Fruit fly (Drosophila melanogaster) whole organism, embryonic: Measurements from ENCODE around the gene NimC1.

Source experiments
- Atf6 ChIP-seq: fragments of 200-800 bp; sonication (Bioruptor generic); IDR thresholded peaks from 2 replicates; pipeline ENCODE4 v1.3.6; 2022; ENCODE audit warnings: missing biosample characterization, missing genetic modification characterization
- CG11085 ChIP-seq: fragments of 200-800 bp; sonication (Bioruptor generic); IDR thresholded peaks from 2 replicates; pipeline ENCODE4 v1.3.6; 2022; ENCODE audit warnings: missing biosample characterization, missing genetic modification characterization
- CG11696 ChIP-seq: fragments of 200-800 bp; sonication (Bioruptor generic); IDR thresholded peaks from 2 replicates; pipeline ENCODE4 v1.3.6; 2022; ENCODE audit warnings: missing biosample characterization, missing genetic modification characterization
- CG13624 ChIP-seq: fragments of 200-800 bp; sonication (Bioruptor generic); optimal IDR thresholded peaks from 2 replicates; lab custom pipeline; 2016; ENCODE audit warnings: missing biosample characterization, missing genetic modification characterization
- CG15073 ChIP-seq: fragments of 200-800 bp; sonication (Bioruptor generic); optimal IDR thresholded peaks from 2 replicates; lab custom pipeline; 2016; ENCODE audit warnings: missing biosample characterization, missing genetic modification characterization
- CG15269 ChIP-seq: fragments of 200-800 bp; sonication (Bioruptor generic); optimal IDR thresholded peaks from 2 replicates; lab custom pipeline; 2018; ENCODE audit warnings: missing biosample characterization, mild to moderate bottlenecking, missing genetic modification characterization, moderate library complexity
- CG16863 ChIP-seq: fragments of 200-800 bp; sonication (Bioruptor generic); optimal IDR thresholded peaks from 3 replicates; lab custom pipeline; 2016; ENCODE audit warnings: missing biosample characterization, missing genetic modification characterization
- CG17568 ChIP-seq: fragments of 200-800 bp; sonication (Bioruptor generic); optimal IDR thresholded peaks from 2 replicates; lab custom pipeline; 2018; ENCODE audit warnings: missing biosample characterization, mild to moderate bottlenecking, missing genetic modification characterization, moderate library complexity
- CG3726 ChIP-seq: fragments of 200-800 bp; sonication (Bioruptor generic); IDR thresholded peaks from 3 replicates; pipeline ENCODE4, ENCODE4 v1.3.6; 2022; ENCODE audit warnings: missing biosample characterization, missing genetic modification characterization
- CG3847 ChIP-seq: fragments of 200-800 bp; sonication (Bioruptor generic); IDR thresholded peaks from 2 replicates; pipeline ENCODE4 v1.3.6; 2022; ENCODE audit warnings: missing biosample characterization, missing genetic modification characterization
- CG42726 ChIP-seq: fragments of 200-800 bp; sonication (Bioruptor generic); IDR thresholded peaks from 2 replicates; pipeline ENCODE4 v1.3.6; 2022; ENCODE audit warnings: missing biosample characterization, missing genetic modification characterization; ENCODE audit not compliant: partially characterized antibody
- CG4282 ChIP-seq: fragments of 200-800 bp; sonication (Bioruptor generic); optimal IDR thresholded peaks from 2 replicates; lab custom pipeline; 2016; ENCODE audit warnings: missing biosample characterization, missing genetic modification characterization
- CG4820 ChIP-seq: fragments of 200-800 bp; sonication (Bioruptor generic); optimal IDR thresholded peaks from 3 replicates; lab custom pipeline; 2016; ENCODE audit warnings: missing biosample characterization, missing genetic modification characterization
- CG7556 ChIP-seq: fragments of 200-800 bp; sonication (Bioruptor generic); optimal IDR thresholded peaks from 2 replicates; lab custom pipeline; 2017; ENCODE audit warnings: missing biosample characterization, mild to moderate bottlenecking, missing genetic modification characterization
- CG9437 ChIP-seq: fragments of 200-800 bp; sonication (Bioruptor generic); optimal IDR thresholded peaks from 2 replicates; lab custom pipeline; 2018; ENCODE audit warnings: missing biosample characterization, mild to moderate bottlenecking, missing genetic modification characterization
- Camta ChIP-seq: fragments of 200-800 bp; sonication (Bioruptor generic); optimal IDR thresholded peaks from 2 replicates; lab custom pipeline; 2016; ENCODE audit warnings: missing biosample characterization, missing genetic modification characterization
- Dip2 ChIP-seq: fragments of 200-800 bp; sonication (Bioruptor generic); IDR thresholded peaks from 2 replicates; pipeline ENCODE4 v1.3.6; 2022; ENCODE audit warnings: missing biosample characterization, missing genetic modification characterization
- Dip3 ChIP-seq: fragments of 200-800 bp; sonication (Bioruptor generic); optimal IDR thresholded peaks from 3 replicates; lab custom pipeline; 2016; ENCODE audit warnings: missing biosample characterization, missing genetic modification characterization
- Elba2 ChIP-seq: fragments of 200-800 bp; sonication (Bioruptor generic); optimal IDR thresholded peaks from 3 replicates; lab custom pipeline; 2016; ENCODE audit warnings: missing biosample characterization, missing genetic modification characterization
- H15 ChIP-seq: fragments of 200-800 bp; sonication (Bioruptor generic); IDR thresholded peaks from 3 replicates; pipeline ENCODE4 v1.3.6; 2022; ENCODE audit warnings: missing biosample characterization, missing genetic modification characterization
- H2.0 ChIP-seq: fragments of 200-800 bp; sonication (Bioruptor generic); IDR thresholded peaks from 2 replicates; pipeline ENCODE4 v1.3.6; 2022; ENCODE audit warnings: missing biosample characterization, missing genetic modification characterization
- Kr ChIP-seq: fragments of 200-800 bp; sonication (Bioruptor generic); optimal IDR thresholded peaks from 2 replicates; lab custom pipeline; 2017; ENCODE audit warnings: missing biosample characterization, mild to moderate bottlenecking, missing genetic modification characterization
- MTF-1 ChIP-seq: fragments of 200-800 bp; sonication (Bioruptor generic); optimal IDR thresholded peaks from 2 replicates; lab custom pipeline; 2018; ENCODE audit warnings: missing biosample characterization, mild to moderate bottlenecking, missing genetic modification characterization, borderline replicate concordance
- Mes4 ChIP-seq: fragments of 200-800 bp; sonication (Bioruptor generic); optimal IDR thresholded peaks from 2 replicates; lab custom pipeline; 2016; ENCODE audit warnings: missing biosample characterization, missing genetic modification characterization
- PHDP ChIP-seq: fragments of 200-800 bp; sonication (Bioruptor generic); optimal IDR thresholded peaks from 3 replicates; lab custom pipeline; 2018; ENCODE audit warnings: missing biosample characterization, mild to moderate bottlenecking, missing genetic modification characterization, moderate library complexity
- TFAM ChIP-seq: fragments of 200-800 bp; sonication (Bioruptor generic); optimal IDR thresholded peaks from 2 replicates; lab custom pipeline; 2017; ENCODE audit warnings: missing biosample characterization, missing genetic modification characterization, inconsistent platforms
- Xbp1 ChIP-seq: fragments of 200-800 bp; sonication (Bioruptor generic); optimal IDR thresholded peaks from 3 replicates; lab custom pipeline; 2016; ENCODE audit warnings: missing biosample characterization, mild to moderate bottlenecking, missing genetic modification characterization
- Xrp1 ChIP-seq: fragments of 200-800 bp; sonication (Bioruptor generic); IDR thresholded peaks from 2 replicates; pipeline ENCODE4 v1.3.6; 2022; ENCODE audit warnings: missing biosample characterization, missing genetic modification characterization
- ash1 ChIP-seq: fragments of 200-800 bp; sonication (Bioruptor generic); optimal IDR thresholded peaks from 2 replicates; lab custom pipeline; 2018; ENCODE audit warnings: missing biosample characterization, mild to moderate bottlenecking, missing genetic modification characterization
- az2 ChIP-seq: fragments of 200-800 bp; sonication (Bioruptor generic); optimal IDR thresholded peaks from 3 replicates; lab custom pipeline; 2016; ENCODE audit warnings: missing biosample characterization, missing genetic modification characterization
- bowl ChIP-seq: fragments of 200-800 bp; sonication (Bioruptor generic); IDR thresholded peaks from 2 replicates; pipeline ENCODE4 v1.3.6; 2022; ENCODE audit warnings: missing biosample characterization, missing genetic modification characterization
- cato ChIP-seq: fragments of 200-800 bp; sonication (Bioruptor generic); optimal IDR thresholded peaks from 2 replicates; lab custom pipeline; 2016; ENCODE audit warnings: missing biosample characterization, missing genetic modification characterization, borderline replicate concordance
- chn ChIP-seq: fragments of 200-800 bp; sonication (Bioruptor generic); optimal IDR thresholded peaks from 2 replicates; lab custom pipeline; 2016; ENCODE audit warnings: missing biosample characterization, missing genetic modification characterization
- da ChIP-seq: fragments of 200-800 bp; sonication (Bioruptor generic); optimal IDR thresholded peaks from 2 replicates; lab custom pipeline; 2016; ENCODE audit warnings: missing biosample characterization, missing genetic modification characterization
- disco-r ChIP-seq: fragments of 200-800 bp; sonication (Bioruptor generic); optimal IDR thresholded peaks from 2 replicates; lab custom pipeline; 2016; ENCODE audit warnings: missing biosample characterization, missing genetic modification characterization
- gsb ChIP-seq: fragments of 200-800 bp; sonication (Bioruptor generic); IDR thresholded peaks from 2 replicates; pipeline ENCODE4 v1.3.6; 2022; ENCODE audit warnings: missing biosample characterization, missing genetic modification characterization
- ken ChIP-seq: fragments of 200-800 bp; sonication (Bioruptor generic); IDR thresholded peaks from 3 replicates; pipeline ENCODE4 v1.3.6; 2022; ENCODE audit warnings: missing biosample characterization, missing genetic modification characterization
- kni ChIP-seq: fragments of 200-800 bp; sonication (Bioruptor generic); optimal IDR thresholded peaks from 3 replicates; lab custom pipeline; 2017; ENCODE audit warnings: mild to moderate bottlenecking, missing biosample characterization, missing genetic modification reagents, missing genetic modification characterization
- oc ChIP-seq: fragments of 200-800 bp; sonication (Bioruptor generic); optimal IDR thresholded peaks from 2 replicates; lab custom pipeline; 2018; ENCODE audit warnings: missing biosample characterization, mild to moderate bottlenecking, missing genetic modification characterization, moderate library complexity
- org-1 ChIP-seq: fragments of 200-800 bp; sonication (Bioruptor generic); optimal IDR thresholded peaks from 2 replicates; lab custom pipeline; 2017; ENCODE audit warnings: missing biosample characterization, missing genetic modification characterization
- pita ChIP-seq: fragments of 200-800 bp; sonication (Bioruptor generic); optimal IDR thresholded peaks from 2 replicates; lab custom pipeline; 2017; ENCODE audit warnings: missing biosample characterization, mild to moderate bottlenecking, missing genetic modification characterization
- pum ChIP-seq: fragments of 200-800 bp; sonication (Bioruptor generic); optimal IDR thresholded peaks from 2 replicates; lab custom pipeline; 2016; ENCODE audit warnings: missing biosample characterization, missing genetic modification characterization
- sens-2 ChIP-seq: fragments of 200-800 bp; sonication (Bioruptor generic); IDR thresholded peaks from 2 replicates; pipeline ENCODE4 v1.3.6; 2022; ENCODE audit warnings: missing biosample characterization, missing genetic modification characterization
- seq ChIP-seq: fragments of 200-800 bp; sonication (Bioruptor generic); IDR thresholded peaks from 2 replicates; pipeline ENCODE4 v1.3.6; 2022; ENCODE audit warnings: missing biosample characterization, missing genetic modification characterization
- shn ChIP-seq: fragments of 200-800 bp; sonication (Bioruptor generic); optimal IDR thresholded peaks from 3 replicates; lab custom pipeline; 2016; ENCODE audit warnings: missing biosample characterization, missing genetic modification characterization
- so ChIP-seq: fragments of 200-800 bp; sonication (Bioruptor generic); IDR thresholded peaks from 3 replicates; pipeline ENCODE4 v1.3.6; 2022; ENCODE audit warnings: missing biosample characterization, missing genetic modification characterization
- unpg ChIP-seq: fragments of 200-800 bp; sonication (Bioruptor generic); optimal IDR thresholded peaks from 3 replicates; lab custom pipeline; 2018; ENCODE audit warnings: missing biosample characterization, mild to moderate bottlenecking, missing genetic modification characterization, moderate library complexity
- usp ChIP-seq: fragments of >200 bp; optimal IDR thresholded peaks from 2 replicates; lab custom pipeline; 2017; ENCODE audit warnings: missing biosample characterization, missing genetic modification characterization
- vfl ChIP-seq: fragments of 200-800 bp; sonication (Bioruptor generic); optimal IDR thresholded peaks from 2 replicates; lab custom pipeline; 2016; ENCODE audit warnings: missing biosample characterization, missing genetic modification characterization
- vvl ChIP-seq: fragments of 200-800 bp; sonication (Bioruptor generic); IDR thresholded peaks from 2 replicates; pipeline ENCODE4 v1.3.6; 2022; ENCODE audit warnings: missing biosample characterization, missing genetic modification characterization
- wek ChIP-seq: fragments of 200-800 bp; sonication (Bioruptor generic); optimal IDR thresholded peaks from 3 replicates; lab custom pipeline; 2018; ENCODE audit warnings: missing biosample characterization, mild to moderate bottlenecking, missing genetic modification characterization, moderate library complexity

Gene NimC1

dm6 chr2L:14011591-14012303 is 35.2 kb upstream of the NimC1 start (continued):
- no peak for TF ChIP-seq oc (tag; lab: Kevin White, UChicago)
- no peak for TF ChIP-seq Dip3 (GFP tag; lab: Kevin White, UChicago)
- no peak for TF ChIP-seq usp (GFP tag; lab: Kevin White, UChicago)
- TF ChIP-seq CG15073, result no peak
- TF ChIP-seq vvl (GFP tag; lab: Robert Waterston, UW), result peak; percentile 84
- TF ChIP-seq CG42726 (GFP tag; lab: Robert Waterston, UW), result peak; percentile 50; the same call in 1 of the 2 replicates
- TF ChIP-seq PHDP, result peak; percentile 56
- peak; percentile 53; the same call in 1 of the 2 replicates for TF ChIP-seq H2.0 (GFP tag; lab: Robert Waterston, UW)
- TF ChIP-seq CG11696 (GFP tag; lab: Robert Waterston, UW), result no peak
- TF ChIP-seq Camta (GFP tag; lab: Kevin White, UChicago), result no peak
- TF ChIP-seq da, result no peak
- TF ChIP-seq shn (GFP tag; lab: Kevin White, UChicago), result no peak
- TF ChIP-seq Mes4 (GFP tag; lab: Kevin White, UChicago), result no peak
- TF ChIP-seq pum (GFP tag; lab: Kevin White, UChicago), result no peak
- no peak for TF ChIP-seq H15 (GFP tag; lab: Robert Waterston, UW)
- no peak for TF ChIP-seq CG16863 (GFP tag; lab: Kevin White, UChicago)
- no peak for TF ChIP-seq bowl (GFP tag; lab: Robert Waterston, UW)
- TF ChIP-seq unpg, result no peak
- peak; percentile 47 for TF ChIP-seq pita (GFP tag; lab: Kevin White, UChicago)
- TF ChIP-seq sens-2 (GFP tag; lab: Robert Waterston, UW), result no peak
- TF ChIP-seq chn (GFP tag; lab: Kevin White, UChicago), result no peak
- TF ChIP-seq disco-r, result no peak
- TF ChIP-seq kni (GFP tag; lab: Kevin White, UChicago), result no peak
- no peak for TF ChIP-seq gsb
- TF ChIP-seq MTF-1 (GFP tag; lab: Kevin White, UChicago), result no peak
- 0 out of 3 replicates have a peak, but pooled peaks have one; percentile 50 for TF ChIP-seq ken
- TF ChIP-seq CG15269, result peak; percentile 59
- no peak for TF ChIP-seq Kr (GFP tag; lab: Kevin White, UChicago)
- peak; percentile 56; the same call in 1 of the 2 replicates for TF ChIP-seq CG3847 (GFP tag; lab: Robert Waterston, UW)
- TF ChIP-seq CG9437, result no peak
- peak; percentile 17 for TF ChIP-seq CG13624 (GFP tag; lab: Kevin White, UChicago)
- TF ChIP-seq az2 (GFP tag; lab: Kevin White, UChicago), result peak; percentile 30
- peak; percentile 36 for TF ChIP-seq Xbp1 (GFP tag; lab: Kevin White, UChicago)
- no peak for TF ChIP-seq TFAM (GFP tag; lab: Kevin White, UChicago)
- TF ChIP-seq so (GFP tag; lab: Robert Waterston, UW), result peak; percentile 51; the same call in 1 of the 3 replicates
- TF ChIP-seq CG4282, result no peak
- TF ChIP-seq Xrp1 (GFP tag; lab: Robert Waterston, UW), result peak; percentile 72
- no peak for TF ChIP-seq CG3726 (GFP tag; lab: Robert Waterston, UW)
- TF ChIP-seq Dip2 (GFP tag; lab: Robert Waterston, UW), result no peak
- TF ChIP-seq CG4820 (GFP tag; lab: Kevin White, UChicago), result no peak
- no peak for TF ChIP-seq CG7556
- TF ChIP-seq Atf6, result peak; percentile 75
- no peak for TF ChIP-seq ash1 (GFP tag; lab: Kevin White, UChicago)
- TF ChIP-seq vfl (GFP tag; lab: Kevin White, UChicago), result no peak
- TF ChIP-seq Elba2 (GFP tag; lab: Kevin White, UChicago), result no peak
- no peak for TF ChIP-seq CG11085 (GFP tag; lab: Robert Waterston, UW)
- no peak for TF ChIP-seq seq (GFP tag; lab: Robert Waterston, UW)
- no peak for TF ChIP-seq wek (GFP tag; lab: Kevin White, UChicago)
- TF ChIP-seq org-1, result no peak
- no peak for TF ChIP-seq cato (GFP tag; lab: Kevin White, UChicago)
- no peak for TF ChIP-seq CG17568
